Worm (Caenorhabditis elegans): ENCODE measurements around the gene sorf-2.

Gene sorf-2

ce11 chrIII:5340530-5340929, 14.1 kb downstream of the sorf-2 start:
- TF ChIP-seq nhr-42 (GFP tag; IDR thresholded peaks at IDR 0.05) (no peak), egl-43 (GFP tag; IDR thresholded peaks at IDR 0.05) (no peak), T26A8.4 (GFP tag; IDR thresholded peaks at IDR 0.05) (no peak), unc-62 (GFP tag; optimal IDR thresholded peaks at IDR 0.05 in 1 of 2) (peak in 1 of 2 experiments; percentile 86), unc-62 (tag; optimal IDR thresholded peaks at IDR 0.05) (no peak)

- no peak for TF ChIP-seq nhr-77 (tag; optimal IDR thresholded peaks at IDR 0.05)
- peak; percentile 23 for TF ChIP-seq aha-1 (tag)
Observed at ce11 chrIII:5341382-5341781, 15.0 kb downstream of the sorf-2 start, which contains the start of gene ZK121.2. Gene ZK121.2 (plus strand): TSS chrIII:5341682.

DNA sequence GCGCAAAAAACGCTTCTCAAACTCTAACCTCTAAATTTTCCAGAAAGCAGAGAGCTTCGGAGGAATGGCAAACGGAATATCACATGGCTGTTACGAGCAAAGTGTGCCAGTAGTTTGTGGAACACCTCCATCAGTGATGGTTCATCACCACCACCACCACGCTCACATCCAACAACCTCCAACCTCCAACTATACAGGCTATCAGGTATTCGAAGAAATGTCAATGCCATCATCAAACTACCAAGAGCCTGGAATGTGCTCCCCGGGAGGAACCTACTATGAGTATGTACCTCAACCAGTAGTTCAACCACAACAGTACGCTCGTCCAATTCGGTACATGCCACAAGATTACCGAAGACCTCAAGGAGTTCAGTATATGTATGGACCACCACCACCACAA, 17.1 kb downstream of the sorf-2 start:
- TF ChIP-seq aha-1 (tag), result peak; percentile 90
- TF ChIP-seq Y48G9A.11 (GFP tag; IDR thresholded peaks at IDR 0.05), result no peak
- no peak for TF ChIP-seq snpc-1.2 (GFP tag; IDR thresholded peaks at IDR 0.05)
- no peak for TF ChIP-seq ceh-62 (tag; optimal IDR thresholded peaks at IDR 0.05)
- TF ChIP-seq fkh-10 (GFP tag; optimal IDR thresholded peaks at IDR 0.05), result no peak
- no peak for TF ChIP-seq snpc-4 (tag; optimal IDR thresholded peaks at IDR 0.05)
- no peak for TF ChIP-seq unc-39 (tag; optimal IDR thresholded peaks at IDR 0.05)
- TF ChIP-seq dve-1 (tag; optimal IDR thresholded peaks at IDR 0.05; ENCODE audit: insufficient read depth), result no peak
- TF ChIP-seq unc-130 (GFP tag; optimal IDR thresholded peaks at IDR 0.05), result no peak

DNA sequence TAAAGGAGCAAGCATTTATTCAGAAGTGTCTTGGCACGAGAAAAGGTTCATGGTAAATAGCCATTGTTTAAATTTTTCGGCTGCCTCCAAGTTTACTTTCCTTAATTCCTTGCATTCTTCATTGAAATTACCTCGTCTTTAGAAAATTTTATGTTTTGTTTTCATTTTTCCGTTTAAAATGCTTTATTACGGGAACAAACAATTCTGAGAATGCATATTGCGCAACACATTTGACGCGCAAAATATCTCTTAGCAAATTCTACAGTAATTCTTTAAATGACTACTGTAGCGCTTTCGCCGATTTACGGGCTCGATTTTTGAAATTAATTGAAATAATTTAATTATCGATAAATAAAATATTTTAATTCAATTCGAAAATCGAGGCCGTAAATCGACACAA, 18.1 kb downstream of the sorf-2 start:
- TF ChIP-seq dve-1 (tag; optimal IDR thresholded peaks at IDR 0.05; ENCODE audit: insufficient read depth), result no peak
- no peak for TF ChIP-seq Y5F2A.4 (GFP tag; optimal IDR thresholded peaks at IDR 0.05)
- TF ChIP-seq lin-29 (GFP tag; IDR thresholded peaks at IDR 0.05), result no peak

ce11 chrIII:5346017-5346416, 19.6 kb downstream of the sorf-2 start, which contains the start of gene glrx-21:
Gene glrx-21 (minus strand): TSS chrIII:5346117.
- TF ChIP-seq attf-4 (tag; optimal IDR thresholded peaks at IDR 0.05), result no peak
- no peak for TF ChIP-seq saeg-2 (GFP tag; IDR thresholded peaks at IDR 0.05)
- no peak for TF ChIP-seq ZK337.2 (GFP tag; IDR thresholded peaks at IDR 0.05)
- no peak for TF ChIP-seq set-16 (GFP tag; IDR thresholded peaks at IDR 0.05)

ce11 chrIII:5349250-5349649, 22.8 kb downstream of the sorf-2 start, which contains the start of gene thoc-5:
Gene thoc-5 (minus strand): TSS chrIII:5349401.
- TF ChIP-seq lsy-2 (tag; optimal IDR thresholded peaks at IDR 0.05) (peak in 1 of 2 experiments; percentile 87), mxl-3 (GFP tag; optimal IDR thresholded peaks at IDR 0.05) (no peak), dmd-9 (GFP tag; IDR thresholded peaks at IDR 0.05) (peak; percentile 92), daf-8 (GFP tag; IDR thresholded peaks at IDR 0.05) (no peak), F10B5.3 (tag; optimal IDR thresholded peaks at IDR 0.05) (no peak), tra-1 (GFP tag; IDR thresholded peaks at IDR 0.05) (peak; percentile 72; the same call in 1 of the 2 replicates), daf-19 (GFP tag; conservative IDR thresholded peaks at IDR 0.05) (no peak), sdz-12 (GFP tag; optimal IDR thresholded peaks at IDR 0.05) (peak; percentile 75), ztf-7 (tag; optimal IDR thresholded peaks at IDR 0.05) (no peak), mes-2 (tag; optimal IDR thresholded peaks at IDR 0.05; ENCODE audit: poor library complexity, severe bottlenecking) (peak; percentile 100), lin-38 (GFP tag; IDR thresholded peaks at IDR 0.05) (no peak), ceh-62 (tag; optimal IDR thresholded peaks at IDR 0.05) (no peak), nhr-6 (tag; optimal IDR thresholded peaks at IDR 0.05) (peak; percentile 77), Y5F2A.4 (GFP tag; optimal IDR thresholded peaks at IDR 0.05) (no peak), pha-4 (GFP tag; IDR thresholded peaks at IDR 0.05) (no peak), pha-4 (tag; optimal IDR thresholded peaks at IDR 0.05) (no peak), pqm-1 (tag; optimal IDR thresholded peaks at IDR 0.05) (no peak), snpc-4 (tag; optimal IDR thresholded peaks at IDR 0.05) (no peak), T26A8.4 (GFP tag; IDR thresholded peaks at IDR 0.05) (no peak), unc-62 (GFP tag; optimal IDR thresholded peaks at IDR 0.05 in 1 of 2) (no peak), unc-62 (tag; optimal IDR thresholded peaks at IDR 0.05) (no peak), arid-1 (GFP tag; conservative IDR thresholded peaks at IDR 0.05) (peak; percentile 38; the same call in 1 of the 2 replicates), duxl-1 (tag; optimal IDR thresholded peaks at IDR 0.05; ENCODE audit: poor library complexity) (peak; percentile 65), aly-2 (tag; optimal IDR thresholded peaks at IDR 0.05) (no peak), ceh-32 (tag; optimal IDR thresholded peaks at IDR 0.05; ENCODE audit: poor library complexity) (no peak), ces-1 (GFP tag; optimal IDR thresholded peaks at IDR 0.05) (no peak), zip-2 (tag; optimal IDR thresholded peaks at IDR 0.05) (no peak), nhr-237 (tag; optimal IDR thresholded peaks at IDR 0.05) (no peak)
